Fruit fly (Drosophila melanogaster) Kc167 (cell line): ENCODE results near the gene Exo84.

Source experiments
- Myc ChIP-seq: fragments of >200 bp; optimal IDR thresholded peaks from 2 replicates; lab custom pipeline; 2017; ENCODE audit warnings: missing external identifiers
- insv ChIP-seq: fragments of >200 bp; optimal IDR thresholded peaks from 3 replicates; lab custom pipeline; 2018; ENCODE audit warnings: missing external identifiers

dm6 chr3R:26031968-26032610 is 20.0 kb downstream of the Exo84 start:
- TF ChIP-seq insv (lab: Kevin White, UChicago) (no peak), Myc (no peak)
